Worm (Caenorhabditis elegans) whole organism, L4/young adult: ENCODE measurements around the gene ptr-14.

Experiments used
- W03F9.2 ChIP-seq: fragments of 150-350 bp; optimal IDR thresholded peaks from 2 replicates; lab custom pipeline; 2014; ENCODE audit warnings: missing biosample characterization, missing genetic modification characterization
- him-1 ChIP-seq: sonication (generic microtip); optimal IDR thresholded peaks from 2 replicates; lab custom pipeline; 2016; ENCODE audit warnings: missing genotype, missing genetic modification reagents, missing genetic modification characterization, missing compliant biosample characterization

- TF ChIP-seq him-1 (tag; lab: Kevin White, UChicago): no peak
- no peak for TF ChIP-seq W03F9.2
Measured at ce11 chrIV:10599983-10600382, 15.2 kb upstream of the ptr-14 start, which contains the start of gene R09H10.1.
